Worm (Caenorhabditis elegans) whole organism, late embryonic: ENCODE data around the gene srd-39.

Source experiments
- C08G9.2 ChIP-seq: sonication (generic microtip); optimal IDR thresholded peaks from 2 replicates; lab custom pipeline; 2016; ENCODE audit warnings: mild to moderate bottlenecking, missing genetic modification characterization, moderate library complexity, missing compliant biosample characterization
- F13H6.1 ChIP-seq: sonication (generic microtip); optimal IDR thresholded peaks from 2 replicates; lab custom pipeline; 2016; ENCODE audit warnings: missing genetic modification characterization, missing compliant biosample characterization
- K09A11.1 ChIP-seq: sonication (generic microtip); optimal IDR thresholded peaks from 2 replicates; lab custom pipeline; 2017; ENCODE audit warnings: antibody characterized with exemption, mild to moderate bottlenecking, missing genetic modification characterization, missing compliant biosample characterization; ENCODE audit not compliant: insufficient read depth
- Y22D7AL.16 ChIP-seq: sonication (generic microtip); optimal IDR thresholded peaks from 2 replicates; lab custom pipeline; 2016; ENCODE audit warnings: missing genetic modification characterization, missing compliant biosample characterization
- ahr-1 ChIP-seq: sonication (generic microtip); optimal IDR thresholded peaks from 2 replicates; lab custom pipeline; 2016; ENCODE audit warnings: missing genetic modification characterization, missing compliant biosample characterization
- ceh-18 ChIP-seq: sonication (generic microtip); optimal IDR thresholded peaks from 2 replicates; lab custom pipeline; 2016; ENCODE audit warnings: missing genetic modification characterization, missing compliant biosample characterization
- ceh-19 ChIP-seq: fragments of 200-800 bp; sonication (Bioruptor generic); optimal IDR thresholded peaks from 2 replicates; lab custom pipeline; 2018; ENCODE audit warnings: mild to moderate bottlenecking, missing genetic modification characterization, missing compliant biosample characterization
- ceh-22 ChIP-seq: sonication (generic microtip); optimal IDR thresholded peaks from 2 replicates; lab custom pipeline; 2017; ENCODE audit warnings: missing biosample characterization, missing genetic modification characterization
- ceh-48 ChIP-seq: sonication (generic microtip); optimal IDR thresholded peaks from 2 replicates; lab custom pipeline; 2016; ENCODE audit warnings: missing genetic modification characterization, inconsistent platforms, missing compliant biosample characterization
- ceh-6 ChIP-seq: fragments of 200-800 bp; sonication (Bioruptor generic); optimal IDR thresholded peaks from 2 replicates; lab custom pipeline; 2018; ENCODE audit warnings: mild to moderate bottlenecking, missing genetic modification characterization, missing compliant biosample characterization
- ceh-9 ChIP-seq: sonication (generic microtip); optimal IDR thresholded peaks from 2 replicates; lab custom pipeline; 2016; ENCODE audit warnings: mild to moderate bottlenecking, missing genetic modification characterization, inconsistent platforms, missing compliant biosample characterization
- elt-2 ChIP-seq: sonication (generic microtip); optimal IDR thresholded peaks from 2 replicates; lab custom pipeline; 2016; ENCODE audit warnings: missing genetic modification reagents, missing genetic modification characterization, missing compliant biosample characterization
- elt-4 ChIP-seq: sonication (generic microtip); optimal IDR thresholded peaks from 2 replicates; lab custom pipeline; 2016; ENCODE audit warnings: missing genetic modification characterization, missing compliant biosample characterization
- fax-1 ChIP-seq: sonication (generic microtip); optimal IDR thresholded peaks from 2 replicates; lab custom pipeline; 2016; ENCODE audit warnings: missing genotype, missing genetic modification characterization, missing compliant biosample characterization
- fkh-10 ChIP-seq: fragments of 150-350 bp; optimal IDR thresholded peaks from 2 replicates; lab custom pipeline; 2014; ENCODE audit warnings: missing biosample characterization, missing genetic modification reagents, missing genetic modification characterization
- fkh-6 ChIP-seq: sonication (generic microtip); optimal IDR thresholded peaks from 2 replicates; lab custom pipeline; 2016; ENCODE audit warnings: missing genetic modification characterization, missing compliant biosample characterization
- gmeb-2 ChIP-seq: sonication (generic microtip); optimal IDR thresholded peaks from 2 replicates; lab custom pipeline; 2016; ENCODE audit warnings: missing genetic modification characterization, inconsistent platforms, missing compliant biosample characterization
- hlh-15 ChIP-seq: sonication (generic microtip); optimal IDR thresholded peaks from 2 replicates; lab custom pipeline; 2016; ENCODE audit warnings: missing genetic modification characterization, missing compliant biosample characterization
- hlh-8 ChIP-seq: sonication (generic microtip); optimal IDR thresholded peaks from 2 replicates; lab custom pipeline; 2016; ENCODE audit warnings: missing genotype, missing genetic modification characterization, missing compliant biosample characterization
- lim-6 ChIP-seq: sonication (generic microtip); optimal IDR thresholded peaks from 2 replicates; lab custom pipeline; 2016; ENCODE audit warnings: missing genetic modification characterization, missing compliant biosample characterization
- lin-11 ChIP-seq: fragments of 200-800 bp; sonication (Bioruptor generic); optimal IDR thresholded peaks from 2 replicates; lab custom pipeline; 2018; ENCODE audit warnings: mild to moderate bottlenecking, missing genetic modification characterization, missing compliant biosample characterization
- madf-2 ChIP-seq: sonication (generic microtip); optimal IDR thresholded peaks from 2 replicates; lab custom pipeline; 2017; ENCODE audit warnings: missing genetic modification characterization, missing compliant biosample characterization
- nfya-1 ChIP-seq: sonication (generic microtip); optimal IDR thresholded peaks from 2 replicates; lab custom pipeline; 2017; ENCODE audit warnings: missing genetic modification characterization, mild to moderate bottlenecking, missing compliant biosample characterization, antibody characterized with exemption, moderate library complexity
- nhr-11 ChIP-seq: fragments of 150-350 bp; optimal IDR thresholded peaks from 2 replicates; lab custom pipeline; 2014; ENCODE audit warnings: missing biosample characterization, missing genetic modification characterization
- nhr-232 ChIP-seq: sonication (generic microtip); optimal IDR thresholded peaks from 2 replicates; lab custom pipeline; 2016; ENCODE audit warnings: missing genetic modification characterization, missing compliant biosample characterization
- npax-4 ChIP-seq: sonication (generic microtip); optimal IDR thresholded peaks from 2 replicates; lab custom pipeline; 2016; ENCODE audit warnings: missing genetic modification characterization, missing compliant biosample characterization
- pax-1 ChIP-seq: fragments of 150-350 bp; optimal IDR thresholded peaks from 2 replicates; lab custom pipeline; 2014; ENCODE audit warnings: missing biosample characterization, missing genetic modification characterization
- pros-1 ChIP-seq: fragments of 150-350 bp; optimal IDR thresholded peaks from 2 replicates; lab custom pipeline; 2014; ENCODE audit warnings: missing biosample characterization, missing genetic modification reagents, missing genetic modification characterization
- ref-2 ChIP-seq: sonication (generic microtip); optimal IDR thresholded peaks from 2 replicates; lab custom pipeline; 2016; ENCODE audit warnings: missing genetic modification characterization, missing compliant biosample characterization
- sdc-2 ChIP-seq: sonication (generic microtip); optimal IDR thresholded peaks from 2 replicates; lab custom pipeline; 2016; ENCODE audit warnings: missing genotype, missing genetic modification characterization, missing compliant biosample characterization
- sox-2 ChIP-seq: fragments of 200-800 bp; sonication (Bioruptor generic); IDR thresholded peaks from 2 replicates; pipeline ENCODE4 v1.3.6; 2022; ENCODE audit warnings: missing genetic modification reagents, missing genetic modification characterization, missing compliant biosample characterization
- sox-4 ChIP-seq: sonication (generic microtip); optimal IDR thresholded peaks from 2 replicates; lab custom pipeline; 2017; ENCODE audit warnings: mild to moderate bottlenecking, missing genetic modification characterization, inconsistent platforms, missing compliant biosample characterization
- syd-9 ChIP-seq: sonication (generic microtip); optimal IDR thresholded peaks from 2 replicates; lab custom pipeline; 2016; ENCODE audit warnings: mild to moderate bottlenecking, missing genetic modification characterization, moderate library complexity, missing compliant biosample characterization
- tbx-7 ChIP-seq: sonication (generic microtip); optimal IDR thresholded peaks from 2 replicates; lab custom pipeline; 2016; ENCODE audit warnings: missing genotype, missing genetic modification characterization, missing compliant biosample characterization
- unc-3 ChIP-seq, 2 experiments: fragments of 200-800 bp in 1 of 2; sonication (Bioruptor generic) in 1 of 2; sonication (generic microtip) in 1 of 2; conservative IDR thresholded peaks in 1 of 2; optimal IDR thresholded peaks in 1 of 2; 2 replicates each; pipeline versions ENCODE4 v1.3.6 to Lab custom; 2016 to 2022; ENCODE audit warnings: missing compliant biosample characterization in 2 of 2, missing genetic modification characterization in 2 of 2, missing genetic modification reagents in 1 of 2
- unc-42 ChIP-seq: sonication (generic microtip); optimal IDR thresholded peaks from 2 replicates; lab custom pipeline; 2016; ENCODE audit warnings: missing genotype, missing genetic modification characterization, missing compliant biosample characterization

srd-39 gene

DNA sequence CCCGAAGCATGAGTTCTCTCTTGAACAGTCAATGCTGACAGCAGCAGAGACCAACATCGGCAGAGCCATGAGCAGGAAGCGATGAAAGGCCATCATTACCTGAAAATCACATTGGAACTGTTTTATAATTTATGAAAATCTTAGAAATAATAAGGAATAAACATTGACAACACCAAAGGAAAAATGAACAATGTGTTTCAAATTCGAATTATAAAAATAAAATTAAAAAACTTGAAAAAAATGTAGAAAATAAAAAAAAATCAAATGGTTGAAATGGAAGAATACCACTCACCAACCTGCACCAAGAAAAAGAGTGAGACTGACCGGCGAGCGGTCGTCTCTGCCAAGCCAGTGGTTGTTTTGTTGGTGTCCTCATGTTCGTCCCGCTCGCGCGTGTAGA lies 9.9 kb downstream of the srd-39 start, which contains the start of gene R04D3.3:
TSS of gene R04D3.3 (minus strand) at position 101 of the 400 bp plus-strand sequence.
- TF ChIP-seq syd-9 (tag; lab: Kevin White, UChicago) (no peak), pax-1 (no peak), C08G9.2 (tag; lab: Kevin White, UChicago) (no peak), nfya-1 (tag; lab: Kevin White, UChicago) (no peak), fax-1 (tag; lab: Kevin White, UChicago) (no peak), npax-4 (tag; lab: Kevin White, UChicago) (no peak), ref-2 (tag; lab: Kevin White, UChicago) (no peak), tbx-7 (tag; lab: Kevin White, UChicago) (no peak), hlh-15 (tag; lab: Kevin White, UChicago) (no peak), hlh-8 (tag; lab: Kevin White, UChicago) (no peak), ceh-9 (tag; lab: Kevin White, UChicago) (no peak), lim-6 (tag; lab: Kevin White, UChicago) (no peak)
- TF ChIP-seq, all 69 proteins: peak for 0

DNA sequence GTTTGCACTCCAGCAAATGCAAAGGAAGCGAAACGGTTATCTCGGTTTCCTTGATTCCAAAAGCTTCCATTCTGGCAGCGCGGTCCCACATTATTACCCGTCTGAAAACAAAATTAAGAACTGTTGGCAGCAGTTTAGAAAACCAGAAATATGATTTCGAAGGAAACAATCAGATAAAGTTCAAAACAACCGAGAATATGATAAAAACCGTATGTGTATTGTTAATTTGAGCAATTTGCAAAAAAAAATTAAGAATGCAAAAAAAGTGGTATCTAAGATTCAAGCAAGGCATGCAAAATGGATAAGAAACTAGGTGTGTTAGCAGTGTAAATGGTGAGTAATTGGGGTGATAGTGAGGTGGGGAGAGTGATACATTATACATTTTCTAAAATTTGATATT lies 11.7 kb downstream of the srd-39 start, which contains the start of gene R04D3.4:
TSS of gene R04D3.4 (minus strand) at position 101 of the 400 bp plus-strand sequence.
- TF ChIP-seq ceh-22 (tag; lab: Kevin White, UChicago) (no peak), fkh-10 (GFP tag; lab: Kevin White, UChicago) (no peak), ceh-48 (no peak), pros-1 (no peak), nhr-11 (no peak)

DNA sequence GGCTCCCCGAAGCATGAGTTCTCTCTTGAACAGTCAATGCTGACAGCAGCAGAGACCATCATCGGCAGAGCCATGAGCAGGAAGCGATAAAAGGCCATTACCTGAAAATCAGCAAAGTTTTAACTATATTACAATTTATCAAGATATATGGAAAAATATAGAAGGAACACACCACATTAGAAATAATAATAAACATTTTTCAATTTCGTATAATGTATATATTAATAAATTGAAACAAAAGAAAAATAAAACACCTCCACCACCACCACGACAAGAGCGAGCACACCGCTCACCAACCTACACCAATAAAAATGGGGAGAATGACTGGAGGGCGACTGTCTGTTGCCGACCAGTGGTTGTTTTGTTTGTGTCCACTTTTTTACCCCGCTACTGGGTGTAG lies 13.9 kb downstream of the srd-39 start, which contains the start of gene R04D3.2:
TSS of gene R04D3.2 (minus strand) at position 101 of the 400 bp plus-strand sequence.
- TF ChIP-seq tbx-7 (tag; lab: Kevin White, UChicago) = no peak
- TF ChIP-seq fax-1 (tag; lab: Kevin White, UChicago) = no peak
- no peak for TF ChIP-seq nhr-232
- TF ChIP-seq, all 69 proteins: peak for 0

DNA sequence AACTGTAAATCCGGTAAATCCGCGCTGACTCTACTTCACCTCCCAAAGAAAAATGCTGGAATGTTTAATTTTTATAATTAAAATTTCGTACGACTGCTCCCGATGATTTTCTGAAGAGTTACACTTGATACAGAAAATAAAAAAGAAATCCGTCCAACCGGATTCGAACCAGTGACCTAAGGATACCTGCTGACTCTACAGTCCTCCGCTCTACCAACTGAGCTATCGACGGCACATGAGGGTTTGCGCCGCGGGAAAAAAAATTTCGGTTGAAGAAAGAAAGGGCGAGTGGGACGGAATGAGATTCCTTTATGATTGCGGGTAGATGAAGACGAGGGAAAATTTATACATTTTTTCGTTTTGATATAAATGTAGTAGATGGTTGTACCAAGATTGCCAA lies 15.8 kb downstream of the srd-39 start:
- no peak for TF ChIP-seq ceh-18 (tag; lab: Kevin White, UChicago)
- no peak for TF ChIP-seq ceh-22 (tag; lab: Kevin White, UChicago)
- no peak for TF ChIP-seq ahr-1 (tag; lab: Kevin White, UChicago)
- no peak for TF ChIP-seq lin-11 (tag; lab: Kevin White, UChicago)
- TF ChIP-seq sox-2 = no peak
- no peak for TF ChIP-seq lim-6 (tag; lab: Kevin White, UChicago)
- no peak for TF ChIP-seq sdc-2 (tag; lab: Kevin White, UChicago)
- TF ChIP-seq K09A11.1 (tag; lab: Kevin White, UChicago) = no peak
- TF ChIP-seq ceh-9 (tag; lab: Kevin White, UChicago) = no peak
- TF ChIP-seq syd-9 (tag; lab: Kevin White, UChicago) = no peak
- TF ChIP-seq F13H6.1 (tag; lab: Kevin White, UChicago) = no peak
- TF ChIP-seq unc-42 (tag; lab: Kevin White, UChicago) = no peak

DNA sequence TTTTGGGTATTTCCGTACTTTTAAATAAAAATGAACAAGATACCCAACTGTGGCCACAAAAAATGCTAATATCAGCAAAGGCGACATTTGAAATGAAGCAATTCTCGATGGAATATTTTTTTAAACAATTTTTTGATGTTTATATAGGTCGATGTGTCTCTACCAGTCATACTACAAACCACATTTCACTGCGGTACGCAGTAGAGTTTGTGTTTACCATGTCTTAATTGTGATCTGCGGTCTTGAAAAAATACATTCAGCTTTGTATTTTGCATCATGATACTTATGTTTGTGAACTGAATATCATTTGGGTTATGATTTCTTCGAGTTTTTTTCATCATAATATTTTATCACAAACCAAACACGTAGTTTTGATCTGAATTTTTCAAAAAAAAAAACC lies 16.3 kb downstream of the srd-39 start, which contains the start of gene cyp-14A4:
TSS of gene cyp-14A4 (minus strand) at position 107 of the 400 bp plus-strand sequence.
- no peak for TF ChIP-seq npax-4 (tag; lab: Kevin White, UChicago)
- TF ChIP-seq gmeb-2 (tag; lab: Kevin White, UChicago) = no peak
- TF ChIP-seq elt-4 (tag; lab: Kevin White, UChicago) = no peak
- TF ChIP-seq elt-2 (tag; lab: Kevin White, UChicago) = no peak

DNA sequence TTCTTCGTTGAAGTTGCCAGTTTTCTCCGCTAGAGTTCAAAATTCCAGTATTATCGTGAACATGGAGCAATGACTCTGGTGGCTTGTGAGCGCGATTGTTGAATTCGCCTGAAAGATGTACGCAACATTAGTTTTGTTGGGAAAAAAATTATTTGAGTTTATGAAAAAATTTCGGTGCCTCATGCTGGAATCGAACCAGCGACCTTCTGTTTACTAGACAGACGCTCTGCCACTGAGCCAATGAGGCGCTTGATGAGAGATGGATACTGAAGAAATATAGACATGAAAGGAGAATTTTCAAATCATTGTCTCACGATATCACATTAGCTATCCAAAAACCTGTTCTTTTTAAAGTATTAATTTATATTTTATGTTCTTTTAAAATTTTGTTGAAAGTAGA lies 16.9 kb downstream of the srd-39 start:
- no peak for TF ChIP-seq C08G9.2 (tag; lab: Kevin White, UChicago)
- no peak for TF ChIP-seq Y22D7AL.16 (tag; lab: Kevin White, UChicago)
- TF ChIP-seq madf-2 (tag; lab: Kevin White, UChicago) = no peak
- no peak for TF ChIP-seq ceh-6
- no peak for TF ChIP-seq nhr-11
- TF ChIP-seq ceh-19 (GFP tag; lab: Kevin White, UChicago) = no peak
- TF ChIP-seq unc-3 (GFP tag; conservative IDR thresholded peaks at IDR 0.05; lab: Robert Waterston, UW) = no peak
- no peak for TF ChIP-seq unc-3 (tag; optimal IDR thresholded peaks at IDR 0.05; lab: Kevin White, UChicago)
- no peak for TF ChIP-seq ceh-22 (tag; lab: Kevin White, UChicago)
- TF ChIP-seq fkh-6 (tag; lab: Kevin White, UChicago) = no peak
- TF ChIP-seq sox-4 (tag; lab: Kevin White, UChicago) = no peak
- TF ChIP-seq, all 69 proteins: peak for 0
